Fruit fly (Drosophila melanogaster) whole organism, embryonic: ENCODE results near the gene CG16957.
A peak's percentile ranks its signal among the peaks of the same experiment; 100 is the strongest.

Experiments
- CG1024 ChIP-seq: fragments of 200-800 bp; sonication (Bioruptor generic); IDR thresholded peaks from 2 replicates; pipeline ENCODE4 v1.3.6; 2022; ENCODE audit warnings: missing biosample characterization, missing genetic modification characterization
- CG10366 ChIP-seq: fragments of 200-800 bp; sonication (Bioruptor generic); IDR thresholded peaks from 2 replicates; pipeline ENCODE4 v1.3.6; 2022; ENCODE audit warnings: missing biosample characterization, missing genetic modification characterization
- CG11456 ChIP-seq: fragments of 200-800 bp; sonication (Bioruptor generic); IDR thresholded peaks from 3 replicates; pipeline ENCODE4 v1.3.6; 2022; ENCODE audit warnings: missing biosample characterization, missing genetic modification characterization
- CG12236 ChIP-seq: fragments of 200-800 bp; sonication (Bioruptor generic); optimal IDR thresholded peaks from 2 replicates; lab custom pipeline; 2016; ENCODE audit warnings: missing biosample characterization, missing genetic modification characterization
- CG12299 ChIP-seq: fragments of 200-800 bp; sonication (Bioruptor generic); optimal IDR thresholded peaks from 2 replicates; lab custom pipeline; 2018; ENCODE audit warnings: missing biosample characterization, mild to moderate bottlenecking, missing genetic modification characterization
- CG12942 ChIP-seq: fragments of 200-800 bp; sonication (Bioruptor generic); optimal IDR thresholded peaks from 3 replicates; lab custom pipeline; 2016; ENCODE audit warnings: missing biosample characterization, missing genetic modification characterization
- CG13287 ChIP-seq: fragments of 200-800 bp; sonication (Bioruptor generic); IDR thresholded peaks from 2 replicates; pipeline ENCODE4 v1.3.6; 2022; ENCODE audit warnings: missing biosample characterization, missing genetic modification characterization; ENCODE audit not compliant: partially characterized antibody
- CG14667 ChIP-seq: fragments of 200-800 bp; sonication (Bioruptor generic); IDR thresholded peaks from 2 replicates; pipeline ENCODE4 v1.3.6; 2022; ENCODE audit warnings: missing biosample characterization, missing genetic modification characterization
- CG15514 ChIP-seq: fragments of 200-800 bp; sonication (Bioruptor generic); optimal IDR thresholded peaks from 3 replicates; lab custom pipeline; 2017; ENCODE audit warnings: missing biosample characterization, missing genetic modification characterization, mild to moderate bottlenecking, moderate library complexity, missing genetic modification reagents
- CG15696 ChIP-seq: fragments of 200-800 bp; sonication (Bioruptor generic); optimal IDR thresholded peaks from 2 replicates; lab custom pipeline; 2019; ENCODE audit warnings: missing biosample characterization, mild to moderate bottlenecking, missing genetic modification characterization, moderate library complexity
- CG17802 ChIP-seq: fragments of 200-800 bp; sonication (Bioruptor generic); optimal IDR thresholded peaks from 2 replicates; lab custom pipeline; 2018; ENCODE audit warnings: missing biosample characterization, mild to moderate bottlenecking, missing genetic modification characterization, moderate library complexity
- CG2116 ChIP-seq: fragments of 200-800 bp; sonication (Bioruptor generic); optimal IDR thresholded peaks from 3 replicates; lab custom pipeline; 2018; ENCODE audit warnings: missing biosample characterization, mild to moderate bottlenecking, missing genetic modification characterization
- CG2889 ChIP-seq: fragments of 200-800 bp; sonication (Bioruptor generic); IDR thresholded peaks from 3 replicates; pipeline ENCODE4 v1.3.6; 2022; ENCODE audit warnings: missing biosample characterization, missing genetic modification characterization
- CG30020 ChIP-seq: fragments of 200-800 bp; optimal IDR thresholded peaks from 2 replicates; lab custom pipeline; 2019; ENCODE audit warnings: missing biosample characterization, mild to moderate bottlenecking, missing genetic modification characterization, moderate library complexity
- CG30403 ChIP-seq: fragments of 200-800 bp; sonication (Bioruptor generic); optimal IDR thresholded peaks from 3 replicates; lab custom pipeline; 2016; ENCODE audit warnings: missing biosample characterization, missing genetic modification characterization
- CG3407 ChIP-seq: fragments of 200-800 bp; sonication (Bioruptor generic); optimal IDR thresholded peaks from 2 replicates; lab custom pipeline; 2018; ENCODE audit warnings: missing biosample characterization, mild to moderate bottlenecking, missing genetic modification characterization
- CG3847 ChIP-seq: fragments of 200-800 bp; sonication (Bioruptor generic); IDR thresholded peaks from 2 replicates; pipeline ENCODE4 v1.3.6; 2022; ENCODE audit warnings: missing biosample characterization, missing genetic modification characterization
- CG4424 ChIP-seq: fragments of 200-800 bp; sonication (Bioruptor generic); optimal IDR thresholded peaks from 3 replicates; lab custom pipeline; 2016; ENCODE audit warnings: missing biosample characterization, missing genetic modification characterization
- CG4730 ChIP-seq: fragments of 200-800 bp; sonication (Bioruptor generic); IDR thresholded peaks from 2 replicates; pipeline ENCODE4 v1.3.6; 2022; ENCODE audit warnings: missing biosample characterization, missing genetic modification characterization
- CG8388 ChIP-seq: fragments of 200-800 bp; sonication (Bioruptor generic); optimal IDR thresholded peaks from 2 replicates; lab custom pipeline; 2019; ENCODE audit warnings: missing biosample characterization, mild to moderate bottlenecking, missing genetic modification characterization, moderate library complexity
- CG8478 ChIP-seq: fragments of >200 bp; optimal IDR thresholded peaks from 2 replicates; lab custom pipeline; 2018
- CG8924 ChIP-seq: fragments of 200-800 bp; optimal IDR thresholded peaks from 3 replicates; lab custom pipeline; 2019; ENCODE audit warnings: missing biosample characterization, mild to moderate bottlenecking, missing genetic modification characterization, moderate library complexity
- CG8944 ChIP-seq: fragments of 200-800 bp; sonication (Bioruptor generic); optimal IDR thresholded peaks from 3 replicates; lab custom pipeline; 2016; ENCODE audit warnings: missing biosample characterization, missing genetic modification characterization
- Chrac-16 ChIP-seq: fragments of 200-800 bp; sonication (Bioruptor generic); optimal IDR thresholded peaks from 3 replicates; lab custom pipeline; 2016; ENCODE audit warnings: missing biosample characterization, missing genetic modification characterization
- Dek ChIP-seq: fragments of 200-800 bp; sonication (Bioruptor generic); optimal IDR thresholded peaks from 3 replicates; lab custom pipeline; 2019; ENCODE audit warnings: missing biosample characterization, mild to moderate bottlenecking, missing genetic modification characterization, moderate library complexity
- E2f2 ChIP-seq: fragments of 200-800 bp; sonication (Bioruptor generic); IDR thresholded peaks from 2 replicates; pipeline ENCODE4 v1.3.6; 2022; ENCODE audit warnings: missing biosample characterization, missing genetic modification characterization
- Eip74EF ChIP-seq, 2 experiments: fragments of 200-800 bp in 1 of 2; fragments of >200 bp in 1 of 2; sonication (Bioruptor generic) in 1 of 2; optimal IDR thresholded peaks; 2 replicates each; lab custom pipeline; 2017 to 2019; ENCODE audit warnings: missing biosample characterization in 2 of 2, missing genetic modification characterization in 2 of 2, mild to moderate bottlenecking in 1 of 2, moderate library complexity in 1 of 2
- HLH3B ChIP-seq: fragments of 200-800 bp; sonication (Bioruptor generic); IDR thresholded peaks from 2 replicates; pipeline ENCODE4 v1.3.6; 2022; ENCODE audit warnings: missing biosample characterization, missing genetic modification characterization
- HLH54F ChIP-seq: fragments of 200-800 bp; sonication (Bioruptor generic); optimal IDR thresholded peaks from 3 replicates; lab custom pipeline; 2016; ENCODE audit warnings: missing biosample characterization, missing genetic modification characterization
- Hand ChIP-seq: fragments of 200-800 bp; sonication (Bioruptor generic); optimal IDR thresholded peaks from 2 replicates; lab custom pipeline; 2017; ENCODE audit warnings: mild to moderate bottlenecking, missing biosample characterization, missing genetic modification reagents, missing genetic modification characterization
- Hr3 ChIP-seq: fragments of 200-800 bp; sonication (Bioruptor generic); optimal IDR thresholded peaks from 3 replicates; lab custom pipeline; 2016; ENCODE audit warnings: missing biosample characterization, missing genetic modification characterization
- Mad ChIP-seq: fragments of 200-800 bp; sonication (Bioruptor generic); optimal IDR thresholded peaks from 2 replicates; lab custom pipeline; 2016; ENCODE audit warnings: missing biosample characterization, missing genetic modification characterization
- Max ChIP-seq: fragments of 200-800 bp; sonication (Bioruptor generic); optimal IDR thresholded peaks from 2 replicates; lab custom pipeline; 2016; ENCODE audit warnings: missing biosample characterization, mild to moderate bottlenecking, missing genetic modification characterization
- NfI ChIP-seq: fragments of 200-800 bp; sonication (Bioruptor generic); optimal IDR thresholded peaks from 3 replicates; lab custom pipeline; 2018; ENCODE audit warnings: missing biosample characterization, mild to moderate bottlenecking, missing genetic modification characterization, moderate library complexity
- Sin3A ChIP-seq: fragments of >200 bp; optimal IDR thresholded peaks from 2 replicates; lab custom pipeline; 2018
- Sry-β ChIP-seq: fragments of 200-800 bp; sonication (Bioruptor generic); optimal IDR thresholded peaks from 2 replicates; lab custom pipeline; 2018; ENCODE audit warnings: missing biosample characterization, mild to moderate bottlenecking, missing genetic modification characterization, moderate library complexity
- Xrp1 ChIP-seq: fragments of 200-800 bp; sonication (Bioruptor generic); IDR thresholded peaks from 2 replicates; pipeline ENCODE4 v1.3.6; 2022; ENCODE audit warnings: missing biosample characterization, missing genetic modification characterization
- ac ChIP-seq: fragments of 200-800 bp; sonication (Bioruptor generic); optimal IDR thresholded peaks from 3 replicates; lab custom pipeline; 2017; ENCODE audit warnings: missing biosample characterization, mild to moderate bottlenecking, missing genetic modification characterization
- bsh ChIP-seq, 2 experiments: fragments of 200-800 bp; sonication (Bioruptor generic); optimal IDR thresholded peaks; 2 replicates each; lab custom pipeline; 2017 to 2018; ENCODE audit warnings: mild to moderate bottlenecking in 2 of 2, missing biosample characterization in 2 of 2, missing genetic modification characterization in 2 of 2, moderate library complexity in 1 of 2
- ewg ChIP-seq: fragments of 200-800 bp; sonication (Bioruptor generic); optimal IDR thresholded peaks from 3 replicates; lab custom pipeline; 2017; ENCODE audit warnings: mild to moderate bottlenecking, missing biosample characterization, missing genetic modification reagents, missing genetic modification characterization
- exex ChIP-seq: fragments of 200-800 bp; sonication (Bioruptor generic); optimal IDR thresholded peaks from 4 replicates; lab custom pipeline; 2018; ENCODE audit warnings: missing biosample characterization, mild to moderate bottlenecking, missing genetic modification characterization, moderate library complexity
- grn ChIP-seq: fragments of 200-800 bp; sonication (Bioruptor generic); optimal IDR thresholded peaks from 3 replicates; lab custom pipeline; 2017; ENCODE audit warnings: missing biosample characterization, missing genetic modification characterization
- hb ChIP-seq: fragments of 200-800 bp; sonication (Bioruptor generic); IDR thresholded peaks from 3 replicates; pipeline ENCODE4 v1.3.6; 2022; ENCODE audit warnings: missing biosample characterization, missing genetic modification characterization; ENCODE audit not compliant: partially characterized antibody
- jumu ChIP-seq: fragments of 200-800 bp; sonication (Bioruptor generic); optimal IDR thresholded peaks from 3 replicates; lab custom pipeline; 2016; ENCODE audit warnings: missing biosample characterization, missing genetic modification characterization
- pita ChIP-seq: fragments of 200-800 bp; sonication (Bioruptor generic); optimal IDR thresholded peaks from 2 replicates; lab custom pipeline; 2017; ENCODE audit warnings: missing biosample characterization, mild to moderate bottlenecking, missing genetic modification characterization
- pros ChIP-seq: fragments of 200-800 bp; sonication (Bioruptor generic); optimal IDR thresholded peaks from 3 replicates; lab custom pipeline; 2019; ENCODE audit warnings: missing biosample characterization, mild to moderate bottlenecking, missing genetic modification characterization, moderate library complexity
- slbo ChIP-seq: fragments of 200-800 bp; sonication (Bioruptor generic); IDR thresholded peaks from 2 replicates; pipeline ENCODE4 v1.3.6; 2022; ENCODE audit warnings: missing biosample characterization, missing genetic modification characterization
- slp2 ChIP-seq: fragments of 200-800 bp; sonication (Bioruptor generic); optimal IDR thresholded peaks from 2 replicates; lab custom pipeline; 2016; ENCODE audit warnings: missing biosample characterization, missing genetic modification characterization
- trem ChIP-seq: fragments of 200-800 bp; optimal IDR thresholded peaks from 3 replicates; lab custom pipeline; 2019; ENCODE audit warnings: missing biosample characterization, mild to moderate bottlenecking, missing genetic modification characterization, moderate library complexity
- vvl ChIP-seq: fragments of 200-800 bp; sonication (Bioruptor generic); IDR thresholded peaks from 2 replicates; pipeline ENCODE4 v1.3.6; 2022; ENCODE audit warnings: missing biosample characterization, missing genetic modification characterization
- yki ChIP-seq: fragments of >200 bp; optimal IDR thresholded peaks from 3 replicates; lab custom pipeline; 2018

CG16957 gene

dm6 chr2L:13398614-13399161 is 2.7 kb upstream of the CG16957 start, which contains the start of the genes CG10859 and CG7110 (continued):
- no peak for TF ChIP-seq jumu (GFP tag; lab: Kevin White, UChicago)
- no peak for TF ChIP-seq Dek
- no peak for TF ChIP-seq ac
- TF ChIP-seq CG4730 (GFP tag; lab: Robert Waterston, UW): no peak
- no peak for TF ChIP-seq grn (GFP tag; lab: Kevin White, UChicago)
- no peak for TF ChIP-seq CG2889 (GFP tag; lab: Robert Waterston, UW)
- no peak for TF ChIP-seq CG10366 (GFP tag; lab: Robert Waterston, UW)
- TF ChIP-seq slp2: no peak
- TF ChIP-seq CG1024 (GFP tag; lab: Robert Waterston, UW): peak; percentile 21; the same call in 1 of the 2 replicates
- TF ChIP-seq CG12299 (tag; lab: Kevin White, UChicago): peak; percentile 45
- TF ChIP-seq Sry-β (GFP tag; lab: Kevin White, UChicago): no peak
- peak; percentile 35 for TF ChIP-seq CG8388
- TF ChIP-seq NfI: peak; percentile 78
- no peak for TF ChIP-seq Mad (GFP tag; lab: Kevin White, UChicago)
- TF ChIP-seq HLH3B (GFP tag; lab: Robert Waterston, UW): 0 out of 2 replicates have a peak, but pooled peaks have one; percentile 19
- peak; percentile 56 for TF ChIP-seq trem (tag; lab: Kevin White, UChicago)
- TF ChIP-seq CG30403 (GFP tag; lab: Kevin White, UChicago): no peak
- TF ChIP-seq Hr3: no peak
- TF ChIP-seq CG8924 (tag; lab: Kevin White, UChicago): no peak
- TF ChIP-seq CG3847: peak; percentile 54; the same call in 1 of the 2 replicates
- TF ChIP-seq slbo (GFP tag; lab: Robert Waterston, UW): no peak
- no peak for TF ChIP-seq hb
- no peak for TF ChIP-seq exex (tag; lab: Kevin White, UChicago)
- no peak for TF ChIP-seq Xrp1
- TF ChIP-seq ewg (GFP tag; lab: Kevin White, UChicago): peak; percentile 29
- no peak for TF ChIP-seq pita
- no peak for TF ChIP-seq CG8478 (lab: Kevin White, UChicago)
- no peak for TF ChIP-seq CG13287 (GFP tag; lab: Robert Waterston, UW)
- peak in 1 of 2 experiments; percentile 55 for TF ChIP-seq Eip74EF (GFP tag; optimal IDR thresholded peaks at IDR 0.05; lab: Kevin White, UChicago)
- TF ChIP-seq CG8944 (GFP tag; lab: Kevin White, UChicago): no peak
- peak in 1 of 2 experiments; percentile 25 for TF ChIP-seq bsh (GFP tag; optimal IDR thresholded peaks at IDR 0.05; lab: Kevin White, UChicago)
- peak; percentile 76 for TF ChIP-seq CG15514 (GFP tag; lab: Kevin White, UChicago)
- TF ChIP-seq vvl (GFP tag; lab: Robert Waterston, UW): peak; percentile 33; the same call in 1 of the 2 replicates
- no peak for TF ChIP-seq yki (lab: Kevin White, UChicago)
- TF ChIP-seq CG11456 (GFP tag; lab: Robert Waterston, UW): no peak
- no peak for TF ChIP-seq CG3407 (GFP tag; lab: Kevin White, UChicago)
- TF ChIP-seq CG12236 (GFP tag; lab: Kevin White, UChicago): no peak
- TF ChIP-seq HLH54F (GFP tag; lab: Kevin White, UChicago): no peak
- no peak for TF ChIP-seq CG4424 (GFP tag; lab: Kevin White, UChicago)
- no peak for TF ChIP-seq CG15696 (tag; lab: Kevin White, UChicago)
- peak; percentile 89 for TF ChIP-seq E2f2 (GFP tag; lab: Robert Waterston, UW)
- peak; percentile 40 for TF ChIP-seq CG2116
- no peak for TF ChIP-seq Sin3A (lab: Kevin White, UChicago)
- peak; percentile 59 for TF ChIP-seq Max (GFP tag; lab: Kevin White, UChicago)
- TF ChIP-seq pros (GFP tag; lab: Kevin White, UChicago): no peak
- peak; percentile 33 for TF ChIP-seq CG30020 (tag; lab: Kevin White, UChicago)
- no peak for TF ChIP-seq CG12942 (GFP tag; lab: Kevin White, UChicago)
- TF ChIP-seq Hand (GFP tag; lab: Kevin White, UChicago): no peak
- no peak for TF ChIP-seq Chrac-16 (GFP tag; lab: Kevin White, UChicago)
- TF ChIP-seq CG14667: no peak
- no peak for TF ChIP-seq CG17802 (tag; lab: Kevin White, UChicago)
